Worm (Caenorhabditis elegans): ENCODE measurements around the gene elo-6.

ce11 chrIV:5369414-5369813 is 18.9 kb downstream of the elo-6 start, which contains the start of gene F41H10.3:
- TF ChIP-seq dao-5 (tag; optimal IDR thresholded peaks at IDR 0.05) (no peak), him-1 (tag; optimal IDR thresholded peaks at IDR 0.05) (no peak), W03F9.2 (tag; optimal IDR thresholded peaks at IDR 0.05) (no peak)
